Fruit fly (Drosophila melanogaster) whole organism, embryonic: ENCODE data around the gene CG34163.

Experiments used
- CG13424 ChIP-seq: fragments of 200-800 bp; sonication (Bioruptor generic); optimal IDR thresholded peaks from 2 replicates; lab custom pipeline; 2019; ENCODE audit warnings: missing biosample characterization, mild to moderate bottlenecking, missing genetic modification characterization, moderate library complexity
- CG7357 ChIP-seq: fragments of 200-800 bp; sonication (Bioruptor generic); IDR thresholded peaks from 3 replicates; pipeline ENCODE4 v1.3.6; 2022; ENCODE audit warnings: missing biosample characterization, missing genetic modification characterization
- Elba2 ChIP-seq: fragments of 200-800 bp; sonication (Bioruptor generic); optimal IDR thresholded peaks from 3 replicates; lab custom pipeline; 2016; ENCODE audit warnings: missing biosample characterization, missing genetic modification characterization
- Sox102F ChIP-seq: fragments of 200-800 bp; sonication (Bioruptor generic); optimal IDR thresholded peaks from 2 replicates; lab custom pipeline; 2018; ENCODE audit warnings: missing biosample characterization, mild to moderate bottlenecking, missing genetic modification characterization, moderate library complexity
- onecut ChIP-seq: fragments of 200-800 bp; sonication (Bioruptor generic); IDR thresholded peaks from 2 replicates; pipeline ENCODE4 v1.3.6; 2022; ENCODE audit warnings: missing biosample characterization, missing genetic modification characterization
- otp ChIP-seq: fragments of 200-800 bp; sonication (Bioruptor generic); IDR thresholded peaks from 3 replicates; pipeline ENCODE4, ENCODE4 v1.3.6; 2022; ENCODE audit warnings: missing biosample characterization, missing genetic modification characterization

- TF ChIP-seq Sox102F (GFP tag; lab: Kevin White, UChicago) (no peak), CG13424 (tag; lab: Kevin White, UChicago) (no peak), otp (GFP tag; lab: Robert Waterston, UW) (no peak), CG7357 (GFP tag; lab: Robert Waterston, UW) (no peak), Elba2 (GFP tag; lab: Kevin White, UChicago) (no peak), onecut (GFP tag; lab: Robert Waterston, UW) (no peak)
Measured at dm6 chr2L:12013243-12013642, 25.2 kb downstream of the CG34163 start.
